Worm (Caenorhabditis elegans) whole organism, L2 larva: Measurements from ENCODE around the gene F52B11.5.

Experiments
- elt-3 ChIP-seq: sonication (generic microtip); optimal IDR thresholded peaks from 2 replicates; lab custom pipeline; 2017; ENCODE audit warnings: missing biosample characterization, missing genetic modification characterization
- nhr-12 ChIP-seq: fragments of 150-350 bp; optimal IDR thresholded peaks from 2 replicates; lab custom pipeline; 2014; ENCODE audit warnings: missing biosample characterization, missing genetic modification characterization
- skn-1 ChIP-seq: sonication (generic microtip); optimal IDR thresholded peaks from 2 replicates; lab custom pipeline; 2017; ENCODE audit warnings: missing biosample characterization, missing genetic modification characterization

DNA sequence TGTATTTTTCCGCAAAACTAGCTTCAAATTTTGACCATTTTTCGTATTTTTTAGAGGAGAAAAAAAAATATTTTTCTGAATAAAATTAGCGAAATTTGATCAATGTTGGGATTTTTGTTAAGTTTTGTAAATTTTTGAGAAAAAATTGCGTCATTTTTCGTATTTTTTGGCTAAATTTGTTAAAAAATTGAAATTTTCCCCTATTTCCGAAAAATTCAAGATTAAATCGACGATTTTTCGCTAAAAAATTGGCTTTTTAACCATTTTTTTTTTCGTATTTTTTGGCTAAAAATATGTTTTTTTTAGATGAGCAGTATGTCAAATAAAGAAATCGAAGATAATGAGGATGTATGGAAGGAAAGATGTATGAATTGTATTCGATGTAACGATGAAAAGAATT is 25.9 kb downstream of the F52B11.5 start, which contains the start of gene cfp-1:
- TF ChIP-seq elt-3: no peak
- TF ChIP-seq skn-1: no peak
- no peak for TF ChIP-seq nhr-12 (tag; lab: Kevin White, UChicago)
